Worm (Caenorhabditis elegans): ENCODE data around the gene C18H7.12.

Gene C18H7.12

ce11 chrIV:587729-588128, at the start of gene C18H7.12:
Gene C18H7.12 (minus strand): TSS chrIV:587829.
- no peak for TF ChIP-seq sea-1 (GFP tag; conservative IDR thresholded peaks at IDR 0.05)
- TF ChIP-seq B0310.2 (tag; optimal IDR thresholded peaks at IDR 0.05) = no peak
- no peak for TF ChIP-seq hmg-4 (GFP tag; optimal IDR thresholded peaks at IDR 0.05)
- no peak for TF ChIP-seq flt-1 (GFP tag; IDR thresholded peaks at IDR 0.05)
- no peak for TF ChIP-seq tbx-11 (GFP tag; IDR thresholded peaks at IDR 0.05)
- no peak for TF ChIP-seq tra-4 (tag; optimal IDR thresholded peaks at IDR 0.05)
- TF ChIP-seq pes-1 (GFP tag; IDR thresholded peaks at IDR 0.05) = no peak

- TF ChIP-seq hmg-4 (GFP tag; optimal IDR thresholded peaks at IDR 0.05) = no peak
- no peak for TF ChIP-seq flt-1 (GFP tag; IDR thresholded peaks at IDR 0.05)
- TF ChIP-seq pes-1 (GFP tag; IDR thresholded peaks at IDR 0.05) = no peak
- TF ChIP-seq tbx-37 (GFP tag; conservative IDR thresholded peaks at IDR 0.05) = no peak
- TF ChIP-seq F13C5.2 (tag; optimal IDR thresholded peaks at IDR 0.05) = no peak
- TF ChIP-seq scrt-1 (GFP tag; IDR thresholded peaks at IDR 0.05) = no peak
- TF ChIP-seq ceh-13 (GFP tag; optimal IDR thresholded peaks at IDR 0.05) = no peak
Observed at ce11 chrIV:633565-633964, 45.9 kb upstream of the C18H7.12 start.

ce11 chrIV:631869-632268, 44.2 kb upstream of the C18H7.12 start:
- TF ChIP-seq aly-1 (tag; optimal IDR thresholded peaks at IDR 0.05) = no peak
- no peak for TF ChIP-seq ama-1 (optimal IDR thresholded peaks at IDR 0.05)
- TF ChIP-seq hmbx-1 (tag; optimal IDR thresholded peaks at IDR 0.05) = no peak
- no peak for TF ChIP-seq pes-1 (GFP tag; IDR thresholded peaks at IDR 0.05)
- no peak for TF ChIP-seq sea-1 (GFP tag; conservative IDR thresholded peaks at IDR 0.05)
- no peak for TF ChIP-seq ets-7 (tag; optimal IDR thresholded peaks at IDR 0.05)
- no peak for TF ChIP-seq scrt-1 (GFP tag; IDR thresholded peaks at IDR 0.05)
- TF ChIP-seq B0310.2 (tag; optimal IDR thresholded peaks at IDR 0.05) = no peak
- no peak for TF ChIP-seq tra-4 (tag; optimal IDR thresholded peaks at IDR 0.05)

- TF ChIP-seq aly-1 (tag; optimal IDR thresholded peaks at IDR 0.05) = no peak
- no peak for TF ChIP-seq hmg-4 (GFP tag; optimal IDR thresholded peaks at IDR 0.05)
- TF ChIP-seq ama-1 (optimal IDR thresholded peaks at IDR 0.05) = no peak
- no peak for TF ChIP-seq pes-1 (GFP tag; IDR thresholded peaks at IDR 0.05)
- no peak for TF ChIP-seq tbx-37 (GFP tag; conservative IDR thresholded peaks at IDR 0.05)
- no peak for TF ChIP-seq sea-1 (GFP tag; conservative IDR thresholded peaks at IDR 0.05)
- TF ChIP-seq scrt-1 (GFP tag; IDR thresholded peaks at IDR 0.05) = no peak
- no peak for TF ChIP-seq ceh-36 (tag; optimal IDR thresholded peaks at IDR 0.05)
- TF ChIP-seq B0310.2 (tag; optimal IDR thresholded peaks at IDR 0.05) = no peak
- TF ChIP-seq flt-1 (GFP tag; IDR thresholded peaks at IDR 0.05) = no peak
- TF ChIP-seq tra-4 (tag; optimal IDR thresholded peaks at IDR 0.05) = no peak
- no peak for TF ChIP-seq hnd-1 (tag; optimal IDR thresholded peaks at IDR 0.05)
- no peak for TF ChIP-seq hmbx-1 (tag; optimal IDR thresholded peaks at IDR 0.05)
- no peak for TF ChIP-seq tbx-11 (GFP tag; IDR thresholded peaks at IDR 0.05)
- no peak for TF ChIP-seq ceh-13 (GFP tag; optimal IDR thresholded peaks at IDR 0.05)
- no peak for TF ChIP-seq ets-7 (tag; optimal IDR thresholded peaks at IDR 0.05)
Observed at ce11 chrIV:630598-630997, 43.0 kb upstream of the C18H7.12 start.

- TF ChIP-seq flt-1 (GFP tag; IDR thresholded peaks at IDR 0.05) = no peak
- no peak for TF ChIP-seq scrt-1 (GFP tag; IDR thresholded peaks at IDR 0.05)
- no peak for TF ChIP-seq ceh-36 (tag; optimal IDR thresholded peaks at IDR 0.05)
- no peak for TF ChIP-seq hnd-1 (tag; optimal IDR thresholded peaks at IDR 0.05)
- TF ChIP-seq B0310.2 (tag; optimal IDR thresholded peaks at IDR 0.05) = no peak
- no peak for TF ChIP-seq pes-1 (GFP tag; IDR thresholded peaks at IDR 0.05)
- TF ChIP-seq aly-1 (tag; optimal IDR thresholded peaks at IDR 0.05) = no peak
- no peak for TF ChIP-seq sea-1 (GFP tag; conservative IDR thresholded peaks at IDR 0.05)
- TF ChIP-seq ama-1 (optimal IDR thresholded peaks at IDR 0.05) = no peak
- TF ChIP-seq ets-7 (tag; optimal IDR thresholded peaks at IDR 0.05) = no peak
- TF ChIP-seq tbx-37 (GFP tag; conservative IDR thresholded peaks at IDR 0.05) = no peak
- no peak for TF ChIP-seq tbx-11 (GFP tag; IDR thresholded peaks at IDR 0.05)
- TF ChIP-seq hmg-4 (GFP tag; optimal IDR thresholded peaks at IDR 0.05) = no peak
- TF ChIP-seq ceh-13 (GFP tag; optimal IDR thresholded peaks at IDR 0.05) = no peak
- no peak for TF ChIP-seq tra-4 (tag; optimal IDR thresholded peaks at IDR 0.05)
- no peak for TF ChIP-seq F13C5.2 (tag; optimal IDR thresholded peaks at IDR 0.05)
Observed at ce11 chrIV:627237-627636, 39.6 kb upstream of the C18H7.12 start, which contains the start of gene nhr-76. Gene nhr-76 (plus strand): TSS chrIV:627537.

- TF ChIP-seq sea-1 (GFP tag; conservative IDR thresholded peaks at IDR 0.05) = no peak
- no peak for TF ChIP-seq pes-1 (GFP tag; IDR thresholded peaks at IDR 0.05)
- TF ChIP-seq ets-7 (tag; optimal IDR thresholded peaks at IDR 0.05) = no peak
- TF ChIP-seq scrt-1 (GFP tag; IDR thresholded peaks at IDR 0.05) = no peak
- TF ChIP-seq F13C5.2 (tag; optimal IDR thresholded peaks at IDR 0.05) = no peak
- no peak for TF ChIP-seq hmg-4 (GFP tag; optimal IDR thresholded peaks at IDR 0.05)
- no peak for TF ChIP-seq tbx-37 (GFP tag; conservative IDR thresholded peaks at IDR 0.05)
- TF ChIP-seq hmbx-1 (tag; optimal IDR thresholded peaks at IDR 0.05) = no peak
- no peak for TF ChIP-seq hnd-1 (tag; optimal IDR thresholded peaks at IDR 0.05)
- TF ChIP-seq flt-1 (GFP tag; IDR thresholded peaks at IDR 0.05) = no peak
- TF ChIP-seq tbx-11 (GFP tag; IDR thresholded peaks at IDR 0.05) = no peak
- TF ChIP-seq tra-4 (tag; optimal IDR thresholded peaks at IDR 0.05) = no peak
- no peak for TF ChIP-seq ama-1 (optimal IDR thresholded peaks at IDR 0.05)
- TF ChIP-seq ceh-36 (tag; optimal IDR thresholded peaks at IDR 0.05) = no peak
- no peak for TF ChIP-seq ceh-13 (GFP tag; optimal IDR thresholded peaks at IDR 0.05)
- no peak for TF ChIP-seq aly-1 (tag; optimal IDR thresholded peaks at IDR 0.05)
- TF ChIP-seq B0310.2 (tag; optimal IDR thresholded peaks at IDR 0.05) = no peak
Observed at ce11 chrIV:625947-626548, 38.4 kb upstream of the C18H7.12 start.

ce11 chrIV:623876-624275, 36.2 kb upstream of the C18H7.12 start:
- TF ChIP-seq ceh-36 (tag; optimal IDR thresholded peaks at IDR 0.05) = no peak
- no peak for TF ChIP-seq flt-1 (GFP tag; IDR thresholded peaks at IDR 0.05)
- TF ChIP-seq ama-1 (optimal IDR thresholded peaks at IDR 0.05) = no peak
- TF ChIP-seq aly-1 (tag; optimal IDR thresholded peaks at IDR 0.05) = no peak
- TF ChIP-seq tbx-11 (GFP tag; IDR thresholded peaks at IDR 0.05) = no peak
- no peak for TF ChIP-seq ets-7 (tag; optimal IDR thresholded peaks at IDR 0.05)
- no peak for TF ChIP-seq B0310.2 (tag; optimal IDR thresholded peaks at IDR 0.05)
- TF ChIP-seq F13C5.2 (tag; optimal IDR thresholded peaks at IDR 0.05) = no peak
- no peak for TF ChIP-seq sea-1 (GFP tag; conservative IDR thresholded peaks at IDR 0.05)
- TF ChIP-seq scrt-1 (GFP tag; IDR thresholded peaks at IDR 0.05) = no peak
- TF ChIP-seq hmg-4 (GFP tag; optimal IDR thresholded peaks at IDR 0.05) = no peak

All from whole organism, early embryonic.